Worm (Caenorhabditis elegans): ENCODE measurements around the gene sre-12.

sre-12 gene

ce11 chrV:6997041-6997552 is 18.2 kb upstream of the sre-12 start, which contains the start of gene nhr-107:
nhr-107 (minus strand) TSS chrV:6997091.
- no peak for TF ChIP-seq fkh-2 (tag; optimal IDR thresholded peaks at IDR 0.05)
- peak; percentile 70 for TF ChIP-seq elt-2 (tag; optimal IDR thresholded peaks at IDR 0.05)
- no peak for TF ChIP-seq fos-1 (tag; optimal IDR thresholded peaks at IDR 0.05)
- peak; percentile 33 for TF ChIP-seq pqm-1 (tag; optimal IDR thresholded peaks at IDR 0.05)
- no peak for TF ChIP-seq aly-2 (tag; optimal IDR thresholded peaks at IDR 0.05)
- no peak for TF ChIP-seq nhr-23 (tag; optimal IDR thresholded peaks at IDR 0.05)
- no peak for TF ChIP-seq unc-62 (GFP tag; optimal IDR thresholded peaks at IDR 0.05)

- TF ChIP-seq egl-27 (tag; optimal IDR thresholded peaks at IDR 0.05): peak; percentile 86
- TF ChIP-seq pha-4 (tag; optimal IDR thresholded peaks at IDR 0.05): peak; percentile 37
- peak; percentile 43 for TF ChIP-seq nhr-23 (tag; optimal IDR thresholded peaks at IDR 0.05)
- peak; percentile 89 for TF ChIP-seq pqm-1 (tag; optimal IDR thresholded peaks at IDR 0.05)
- TF ChIP-seq nhr-43 (tag; optimal IDR thresholded peaks at IDR 0.05; ENCODE audit: poor library complexity, severe bottlenecking): peak; percentile 75
- peak; percentile 13 for TF ChIP-seq nfya-1 (tag; optimal IDR thresholded peaks at IDR 0.05; ENCODE audit: insufficient read depth)
- TF ChIP-seq ztf-4 (tag; optimal IDR thresholded peaks at IDR 0.05): no peak
- TF ChIP-seq nhr-76 (tag; optimal IDR thresholded peaks at IDR 0.05): peak; percentile 82
- TF ChIP-seq mml-1 (tag; optimal IDR thresholded peaks at IDR 0.05): no peak
- TF ChIP-seq unc-39 (tag; optimal IDR thresholded peaks at IDR 0.05): no peak
- no peak for TF ChIP-seq ceh-28 (tag; optimal IDR thresholded peaks at IDR 0.05)
- TF ChIP-seq nhr-25 (tag; optimal IDR thresholded peaks at IDR 0.05): peak; percentile 74
- TF ChIP-seq hmg-11 (tag; optimal IDR thresholded peaks at IDR 0.05): no peak
- peak; percentile 59 for TF ChIP-seq jun-1 (tag; optimal IDR thresholded peaks at IDR 0.05)
- peak; percentile 78 for TF ChIP-seq elt-2 (tag; optimal IDR thresholded peaks at IDR 0.05)
Measured at ce11 chrV:6993999-6994398, 15.1 kb upstream of the sre-12 start.

- TF ChIP-seq ztf-4 (tag; optimal IDR thresholded peaks at IDR 0.05) (no peak), nhr-28 (tag; optimal IDR thresholded peaks at IDR 0.05) (no peak), nhr-76 (tag; optimal IDR thresholded peaks at IDR 0.05) (no peak), fkh-2 (tag; optimal IDR thresholded peaks at IDR 0.05) (no peak), eor-1 (tag; optimal IDR thresholded peaks at IDR 0.05) (no peak), skn-1 (tag; optimal IDR thresholded peaks at IDR 0.05) (no peak), ceh-28 (tag; optimal IDR thresholded peaks at IDR 0.05) (no peak), fkh-10 (GFP tag; optimal IDR thresholded peaks at IDR 0.05) (no peak), R02D3.7 (tag; optimal IDR thresholded peaks at IDR 0.05) (no peak), tbx-2 (tag; optimal IDR thresholded peaks at IDR 0.05) (no peak), ceh-82 (tag; optimal IDR thresholded peaks at IDR 0.05) (no peak), zag-1 (tag; optimal IDR thresholded peaks at IDR 0.05) (no peak), lin-15B (tag; optimal IDR thresholded peaks at IDR 0.05) (no peak), ceh-9 (tag; optimal IDR thresholded peaks at IDR 0.05) (no peak), nhr-77 (tag; optimal IDR thresholded peaks at IDR 0.05) (no peak), egl-5 (tag; optimal IDR thresholded peaks at IDR 0.05) (no peak)
Measured at ce11 chrV:6991771-6992170, 12.9 kb upstream of the sre-12 start, which contains the start of gene nhr-162. nhr-162 (minus strand) TSS chrV:6991871.

ce11 chrV:6989626-6990138 is 10.8 kb upstream of the sre-12 start, which contains the start of gene nhr-140:
nhr-140 (minus strand) TSS chrV:6989676.
- TF ChIP-seq elt-1 (tag; optimal IDR thresholded peaks at IDR 0.05) (peak; percentile 56), R02D3.7 (tag; optimal IDR thresholded peaks at IDR 0.05) (no peak)

ce11 chrV:6987673-6988072 is 8.8 kb upstream of the sre-12 start, which contains the start of gene nhr-139:
nhr-139 (minus strand) TSS chrV:6987773.
- TF ChIP-seq jun-1 (tag; optimal IDR thresholded peaks at IDR 0.05): no peak
- TF ChIP-seq nhr-77 (tag; optimal IDR thresholded peaks at IDR 0.05): no peak
- TF ChIP-seq R02D3.7 (tag; optimal IDR thresholded peaks at IDR 0.05): no peak
- TF ChIP-seq zag-1 (tag; optimal IDR thresholded peaks at IDR 0.05): no peak
- TF ChIP-seq lsy-12 (tag; optimal IDR thresholded peaks at IDR 0.05): no peak
- no peak for TF ChIP-seq mdl-1 (tag; optimal IDR thresholded peaks at IDR 0.05)
- TF ChIP-seq sea-2 (GFP tag; optimal IDR thresholded peaks at IDR 0.05): no peak
- no peak for TF ChIP-seq nhr-25 (tag; optimal IDR thresholded peaks at IDR 0.05)
- no peak for TF ChIP-seq nhr-23 (tag; optimal IDR thresholded peaks at IDR 0.05)
- no peak for TF ChIP-seq ceh-16 (tag; optimal IDR thresholded peaks at IDR 0.05)
- no peak for TF ChIP-seq mml-1 (tag; optimal IDR thresholded peaks at IDR 0.05)
- no peak for TF ChIP-seq nhr-12 (tag; optimal IDR thresholded peaks at IDR 0.05)
- no peak for TF ChIP-seq egl-5 (tag; optimal IDR thresholded peaks at IDR 0.05)
- TF ChIP-seq eor-1 (tag; optimal IDR thresholded peaks at IDR 0.05): no peak
- TF ChIP-seq tbx-2 (tag; optimal IDR thresholded peaks at IDR 0.05): no peak
- TF ChIP-seq hmg-11 (tag; optimal IDR thresholded peaks at IDR 0.05): no peak
- no peak for TF ChIP-seq nhr-28 (tag; optimal IDR thresholded peaks at IDR 0.05)
- no peak for TF ChIP-seq pha-4 (tag; optimal IDR thresholded peaks at IDR 0.05)
